Worm (Caenorhabditis elegans) whole organism, young adult: Measurements from ENCODE around the gene cki-2.

Experiments used
- B0336.3 ChIP-seq: fragments of 200-800 bp; sonication (Bioruptor generic); IDR thresholded peaks from 2 replicates; pipeline ENCODE4 v1.3.6; 2022; ENCODE audit warnings: missing genetic modification characterization, missing compliant biosample characterization
- K12H6.12 ChIP-seq: fragments of 200-800 bp; sonication (Bioruptor generic); optimal IDR thresholded peaks from 2 replicates; lab custom pipeline; 2018; ENCODE audit warnings: mild to moderate bottlenecking, missing genetic modification characterization, missing compliant biosample characterization
- aptf-3 ChIP-seq: fragments of 200-800 bp; sonication (Bioruptor generic); IDR thresholded peaks from 2 replicates; pipeline ENCODE4 v1.3.6; 2022; ENCODE audit warnings: missing genetic modification characterization, missing compliant biosample characterization
- attf-3 ChIP-seq: fragments of 200-800 bp; sonication (Bioruptor generic); conservative IDR thresholded peaks from 2 replicates; pipeline ENCODE4 v1.3.6; 2022; ENCODE audit warnings: missing genetic modification reagents, missing genetic modification characterization, missing compliant biosample characterization
- bed-1 ChIP-seq: fragments of 200-800 bp; sonication (Bioruptor generic); IDR thresholded peaks from 2 replicates; pipeline ENCODE4 v1.3.6; 2022; ENCODE audit warnings: missing genetic modification reagents, missing genetic modification characterization, missing compliant biosample characterization
- bed-2 ChIP-seq: fragments of 200-800 bp; sonication (Bioruptor generic); IDR thresholded peaks from 2 replicates; pipeline ENCODE4 v1.3.6; 2022; ENCODE audit warnings: missing genetic modification reagents, missing genetic modification characterization, missing compliant biosample characterization
- ceh-58 ChIP-seq: fragments of 200-800 bp; sonication (Bioruptor generic); IDR thresholded peaks from 2 replicates; pipeline ENCODE4 v1.3.6; 2022; ENCODE audit warnings: missing genetic modification characterization, missing compliant biosample characterization
- ceh-79 ChIP-seq: sonication (generic microtip); optimal IDR thresholded peaks from 2 replicates; lab custom pipeline; 2017; ENCODE audit warnings: mild to moderate bottlenecking, missing genetic modification characterization, missing compliant biosample characterization
- ceh-91 ChIP-seq: fragments of 200-800 bp; sonication (Bioruptor generic); IDR thresholded peaks from 2 replicates; pipeline ENCODE4 v1.3.6; 2022; ENCODE audit warnings: missing genetic modification reagents, missing genetic modification characterization, missing compliant biosample characterization
- dox-1 ChIP-seq: fragments of 200-800 bp; sonication (Bioruptor generic); IDR thresholded peaks from 2 replicates; pipeline ENCODE4 v1.3.6; 2022; ENCODE audit warnings: missing genetic modification reagents, missing genetic modification characterization, missing compliant biosample characterization
- dpff-1 ChIP-seq: sonication (generic microtip); optimal IDR thresholded peaks from 2 replicates; lab custom pipeline; 2017; ENCODE audit warnings: mild to moderate bottlenecking, missing genetic modification characterization, missing compliant biosample characterization
- egrh-3 ChIP-seq: fragments of 200-800 bp; sonication (Bioruptor generic); IDR thresholded peaks from 2 replicates; pipeline ENCODE4 v1.3.6; 2022; ENCODE audit warnings: missing genetic modification reagents, missing genetic modification characterization, missing compliant biosample characterization
- ekl-4 ChIP-seq: fragments of 200-800 bp; sonication (Bioruptor generic); IDR thresholded peaks from 2 replicates; pipeline ENCODE4 v1.3.6; 2022; ENCODE audit warnings: missing genetic modification reagents, missing genetic modification characterization, missing compliant biosample characterization
- him-1 ChIP-seq: sonication (generic microtip); optimal IDR thresholded peaks from 2 replicates; lab custom pipeline; 2016; ENCODE audit warnings: missing genotype, missing genetic modification reagents, missing genetic modification characterization, missing compliant biosample characterization
- hmg-20 ChIP-seq: fragments of 200-800 bp; sonication (Bioruptor generic); IDR thresholded peaks from 2 replicates; pipeline ENCODE4 v1.3.6; 2022; ENCODE audit warnings: missing genetic modification reagents, missing genetic modification characterization, missing compliant biosample characterization
- hrde-1 ChIP-seq: sonication (generic microtip); optimal IDR thresholded peaks from 2 replicates; lab custom pipeline; 2016; ENCODE audit warnings: missing genetic modification characterization, mild to moderate bottlenecking, missing compliant biosample characterization, moderate library complexity, missing genotype, missing genetic modification reagents, borderline replicate concordance
- hsf-1 ChIP-seq: fragments of 200-800 bp; sonication (Bioruptor generic); IDR thresholded peaks from 2 replicates; pipeline ENCODE4 v1.3.6; 2022; ENCODE audit warnings: missing genetic modification reagents, missing genetic modification characterization, missing compliant biosample characterization
- let-607 ChIP-seq, 2 experiments: fragments of 200-800 bp in 1 of 2; sonication (Bioruptor generic) in 1 of 2; sonication (generic microtip) in 1 of 2; optimal IDR thresholded peaks; 2 replicates each; lab custom pipeline; 2016 to 2018; ENCODE audit warnings: mild to moderate bottlenecking in 2 of 2, missing compliant biosample characterization in 2 of 2, missing genetic modification characterization in 2 of 2, moderate library complexity in 2 of 2, missing genotype in 1 of 2
- lsy-27 ChIP-seq: sonication (generic microtip); optimal IDR thresholded peaks from 2 replicates; lab custom pipeline; 2017; ENCODE audit warnings: missing genetic modification characterization, mild to moderate bottlenecking, missing compliant biosample characterization, antibody characterized with exemption, missing genotype, borderline replicate concordance; ENCODE audit not compliant: insufficient read depth
- madf-10 ChIP-seq: sonication (generic microtip); optimal IDR thresholded peaks from 2 replicates; lab custom pipeline; 2016; ENCODE audit warnings: mild to moderate bottlenecking, missing genetic modification characterization, missing compliant biosample characterization
- madf-3 ChIP-seq: fragments of 200-800 bp; sonication (Bioruptor generic); IDR thresholded peaks from 2 replicates; pipeline ENCODE4 v1.3.6; 2022; ENCODE audit warnings: missing genetic modification reagents, missing genetic modification characterization, missing compliant biosample characterization
- mcd-1 ChIP-seq: fragments of 200-800 bp; sonication (Bioruptor generic); IDR thresholded peaks from 2 replicates; pipeline ENCODE4 v1.3.6; 2022; ENCODE audit warnings: missing genetic modification reagents, missing genetic modification characterization, missing compliant biosample characterization
- nfya-1 ChIP-seq: sonication (generic microtip); optimal IDR thresholded peaks from 2 replicates; lab custom pipeline; 2017; ENCODE audit warnings: antibody characterized with exemption, missing compliant biosample characterization, missing genetic modification characterization, borderline replicate concordance; ENCODE audit not compliant: insufficient read depth
- nhr-120 ChIP-seq: fragments of 200-800 bp; sonication (Bioruptor generic); IDR thresholded peaks from 2 replicates; pipeline ENCODE4 v1.3.6; 2022; ENCODE audit warnings: missing genetic modification characterization, missing compliant biosample characterization
- nhr-90 ChIP-seq: sonication (generic microtip); optimal IDR thresholded peaks from 2 replicates; lab custom pipeline; 2016; ENCODE audit warnings: missing genotype, mild to moderate bottlenecking, missing genetic modification characterization, missing compliant biosample characterization
- pbrm-1 ChIP-seq: fragments of 200-800 bp; sonication (Bioruptor generic); IDR thresholded peaks from 2 replicates; pipeline ENCODE4 v1.3.6; 2022; ENCODE audit warnings: missing genetic modification reagents, missing genetic modification characterization, missing compliant biosample characterization
- pha-4 ChIP-seq: fragments of 150-350 bp; sonication (generic microtip); optimal IDR thresholded peaks from 2 replicates; lab custom pipeline; 2014; ENCODE audit warnings: missing biosample characterization, missing genetic modification reagents, missing genetic modification characterization
- rcor-1 ChIP-seq: fragments of 200-800 bp; sonication (Bioruptor generic); IDR thresholded peaks from 2 replicates; pipeline ENCODE4 v1.3.6; 2022; ENCODE audit warnings: missing genetic modification reagents, missing genetic modification characterization, missing compliant biosample characterization
- rec-8 ChIP-seq, 2 experiments: sonication (generic microtip); optimal IDR thresholded peaks; 2 replicates each; lab custom pipeline; 2016; ENCODE audit warnings: mild to moderate bottlenecking in 2 of 2, missing genetic modification characterization in 2 of 2, missing genetic modification reagents in 2 of 2, missing genotype in 2 of 2, missing biosample characterization in 1 of 2, missing compliant biosample characterization in 1 of 2, moderate library complexity in 1 of 2
- repo-1 ChIP-seq: sonication (generic microtip); optimal IDR thresholded peaks from 2 replicates; lab custom pipeline; 2017; ENCODE audit warnings: mild to moderate bottlenecking, missing genetic modification characterization, missing compliant biosample characterization
- snpc-1.1 ChIP-seq: sonication (generic microtip); optimal IDR thresholded peaks from 2 replicates; lab custom pipeline; 2017; ENCODE audit warnings: missing genetic modification characterization, mild to moderate bottlenecking, missing compliant biosample characterization, antibody characterized with exemption, moderate library complexity, missing genotype, missing genetic modification reagents; ENCODE audit not compliant: insufficient read depth
- tlf-1 ChIP-seq: fragments of 200-800 bp; sonication (Bioruptor generic); optimal IDR thresholded peaks from 2 replicates; lab custom pipeline; 2018; ENCODE audit warnings: mild to moderate bottlenecking, missing genetic modification characterization, missing compliant biosample characterization
- unc-130 ChIP-seq: sonication (generic microtip); optimal IDR thresholded peaks from 2 replicates; lab custom pipeline; 2016; ENCODE audit warnings: missing genetic modification reagents, missing genetic modification characterization, missing compliant biosample characterization
- zfh-2 ChIP-seq: fragments of 200-800 bp; sonication (Bioruptor generic); conservative IDR thresholded peaks from 2 replicates; pipeline ENCODE4 v1.3.6; 2022; ENCODE audit warnings: missing genetic modification reagents, missing genetic modification characterization, missing compliant biosample characterization
- ztf-18 ChIP-seq: sonication (generic microtip); optimal IDR thresholded peaks from 2 replicates; lab custom pipeline; 2016; ENCODE audit warnings: missing genotype, mild to moderate bottlenecking, missing genetic modification characterization, missing compliant biosample characterization
- ztf-22 ChIP-seq: fragments of 200-800 bp; sonication (Bioruptor generic); optimal IDR thresholded peaks from 2 replicates; lab custom pipeline; 2018; ENCODE audit warnings: mild to moderate bottlenecking, missing genetic modification characterization, moderate library complexity, missing compliant biosample characterization
- ztf-25 ChIP-seq: fragments of 200-800 bp; sonication (Bioruptor generic); IDR thresholded peaks from 2 replicates; pipeline ENCODE4 v1.3.6; 2022; ENCODE audit warnings: missing genetic modification reagents, missing genetic modification characterization, missing compliant biosample characterization
- ztf-28 ChIP-seq: fragments of 200-800 bp; sonication (Bioruptor generic); IDR thresholded peaks from 2 replicates; pipeline ENCODE4 v1.3.6; 2022; ENCODE audit warnings: missing genetic modification reagents, missing genetic modification characterization, missing compliant biosample characterization
- ztf-3 ChIP-seq: fragments of 200-800 bp; sonication (Bioruptor generic); optimal IDR thresholded peaks from 2 replicates; lab custom pipeline; 2018; ENCODE audit warnings: mild to moderate bottlenecking, missing genetic modification characterization, missing compliant biosample characterization
- ztf-6 ChIP-seq: fragments of 200-800 bp; sonication (Bioruptor generic); IDR thresholded peaks from 2 replicates; pipeline ENCODE4 v1.3.6; 2022; ENCODE audit warnings: missing genetic modification reagents, missing genetic modification characterization, missing compliant biosample characterization

The cki-2 gene

ce11 chrII:7863480-7864125, 47.3 kb downstream of the cki-2 start (continued):
- TF ChIP-seq let-607 (tag; optimal IDR thresholded peaks at IDR 0.05; lab: Kevin White, UChicago): no peak

ce11 chrII:7864207-7864606, 47.9 kb downstream of the cki-2 start, which contains the start of gene ostb-1:
Gene ostb-1, plus strand, starts transcription at chrII:7864507.
- no peak for TF ChIP-seq ceh-79 (tag; lab: Kevin White, UChicago)
- TF ChIP-seq hsf-1: no peak
- peak; percentile 63 to 72 for TF ChIP-seq let-607 (tag; optimal IDR thresholded peaks at IDR 0.05; lab: Kevin White, UChicago)
- TF ChIP-seq attf-3 (GFP tag; lab: Robert Waterston, UW): peak; percentile 22; the same call in 1 of the 2 replicates
- TF ChIP-seq pha-4 (tag; lab: Kevin White, UChicago): no peak
- no peak for TF ChIP-seq dpff-1 (tag; lab: Kevin White, UChicago)
- no peak for TF ChIP-seq mcd-1 (GFP tag; lab: Robert Waterston, UW)

DNA sequence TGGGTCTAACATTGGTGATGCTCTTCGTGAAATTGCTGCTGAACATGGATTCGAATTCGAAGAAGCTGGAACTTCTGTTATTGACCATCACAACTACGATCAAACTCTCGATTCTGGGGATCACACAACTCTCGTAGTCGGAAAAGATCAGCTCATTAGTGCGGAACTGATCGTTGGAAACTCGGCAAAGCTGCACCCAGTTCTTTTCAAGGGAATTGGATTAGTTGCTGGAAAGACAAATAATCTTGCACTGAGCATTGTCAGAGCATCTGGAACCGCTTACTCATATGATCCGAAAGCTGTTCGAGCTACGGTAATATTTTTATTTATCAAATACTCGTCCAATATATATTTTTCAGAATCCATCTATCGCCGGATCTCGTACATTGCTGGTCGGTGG, 48.6 kb downstream of the cki-2 start:
- TF ChIP-seq bed-2 (GFP tag; lab: Robert Waterston, UW) (no peak), lsy-27 (no peak), hmg-20 (GFP tag; lab: Robert Waterston, UW) (no peak), ztf-25 (no peak), snpc-1.1 (tag; lab: Kevin White, UChicago) (no peak)
- TF ChIP-seq, all 124 proteins: peak for 0

ce11 chrII:7866081-7866480, 49.8 kb downstream of the cki-2 start:
- TF ChIP-seq attf-3 (GFP tag; lab: Robert Waterston, UW) (no peak), dox-1 (GFP tag; lab: Robert Waterston, UW) (no peak), unc-130 (peak; percentile 76), hrde-1 (peak; percentile 81), nhr-120 (GFP tag; lab: Robert Waterston, UW) (no peak), lsy-27 (no peak), ztf-3 (GFP tag; lab: Kevin White, UChicago) (no peak), ztf-28 (GFP tag; lab: Robert Waterston, UW) (0 out of 2 replicates have a peak, but pooled peaks have one; percentile 19), ekl-4 (peak; percentile 15; the same call in 1 of the 2 replicates), bed-2 (GFP tag; lab: Robert Waterston, UW) (no peak), pbrm-1 (GFP tag; lab: Robert Waterston, UW) (no peak), hmg-20 (GFP tag; lab: Robert Waterston, UW) (no peak), ztf-22 (GFP tag; lab: Kevin White, UChicago) (no peak), aptf-3 (GFP tag; lab: Robert Waterston, UW) (no peak), nhr-90 (no peak), bed-1 (no peak), tlf-1 (GFP tag; lab: Kevin White, UChicago) (peak; percentile 24), madf-10 (tag; lab: Kevin White, UChicago) (no peak), K12H6.12 (tag; lab: Kevin White, UChicago) (no peak), ceh-58 (GFP tag; lab: Robert Waterston, UW) (no peak), him-1 (peak; percentile 80), rec-8 (tag; optimal IDR thresholded peaks at IDR 0.05; lab: Kevin White, UChicago) (peak in 1 of 2 experiments; percentile 67), nfya-1 (tag; lab: Kevin White, UChicago) (no peak), ztf-18 (no peak), let-607 (tag; optimal IDR thresholded peaks at IDR 0.05; lab: Kevin White, UChicago) (no peak), ztf-6 (GFP tag; lab: Robert Waterston, UW) (no peak), dpff-1 (tag; lab: Kevin White, UChicago) (peak; percentile 33), egrh-3 (GFP tag; lab: Robert Waterston, UW) (no peak), ceh-91 (GFP tag; lab: Robert Waterston, UW) (no peak), B0336.3 (GFP tag; lab: Robert Waterston, UW) (peak; percentile 25; the same call in 1 of the 2 replicates), zfh-2 (GFP tag; lab: Robert Waterston, UW) (no peak), rcor-1 (GFP tag; lab: Robert Waterston, UW) (no peak), madf-3 (GFP tag; lab: Robert Waterston, UW) (0 out of 2 replicates have a peak, but pooled peaks have one; percentile 7), repo-1 (tag; lab: Kevin White, UChicago) (no peak)
